Worm (Caenorhabditis elegans) whole organism, L1 larva: ENCODE measurements around the gene fbxa-15.

Experiments
- C04F5.9 ChIP-seq: sonication (generic microtip); optimal IDR thresholded peaks from 2 replicates; lab custom pipeline; 2016; ENCODE audit warnings: missing genetic modification characterization, missing compliant biosample characterization
- ceh-90 ChIP-seq: sonication (generic microtip); optimal IDR thresholded peaks from 2 replicates; lab custom pipeline; 2016; ENCODE audit warnings: missing genetic modification characterization, missing compliant biosample characterization
- efl-1 ChIP-seq, 4 experiments: fragments of 150-350 bp; optimal IDR thresholded peaks in 3 of 4; peaks in 1 of 4; 1 replicate in 1 of 4; 2 replicates in 3 of 4; lab custom pipeline; 2014; ENCODE audit warnings: missing biosample characterization in 2 of 4, missing genetic modification characterization in 2 of 4, missing genetic modification reagents in 2 of 4
- egl-27 ChIP-seq, 2 experiments: fragments of 150-350 bp in 1 of 2; sonication (generic microtip); optimal IDR thresholded peaks; 3 replicates each; lab custom pipeline; 2017 to 2018; ENCODE audit warnings: missing biosample characterization in 2 of 2, missing genetic modification characterization in 2 of 2, missing genetic modification reagents in 2 of 2
- fkh-10 ChIP-seq: sonication (generic microtip); optimal IDR thresholded peaks from 2 replicates; lab custom pipeline; 2017; ENCODE audit warnings: missing biosample characterization, missing genetic modification reagents, missing genetic modification characterization
- fkh-8 ChIP-seq: sonication (generic microtip); optimal IDR thresholded peaks from 2 replicates; lab custom pipeline; 2016; ENCODE audit warnings: mild to moderate bottlenecking, missing genetic modification characterization, missing compliant biosample characterization
- lin-35 ChIP-seq, 2 experiments: fragments of 150-350 bp; optimal IDR thresholded peaks; 2 replicates each; lab custom pipeline; 2014; ENCODE audit warnings: missing biosample characterization in 2 of 2, missing genetic modification characterization in 2 of 2, missing genetic modification reagents in 2 of 2
- nhr-28 ChIP-seq: fragments of 150-350 bp; optimal IDR thresholded peaks from 2 replicates; lab custom pipeline; 2014; ENCODE audit warnings: missing biosample characterization, missing genetic modification characterization
- nhr-90 ChIP-seq: sonication (generic microtip); optimal IDR thresholded peaks from 2 replicates; lab custom pipeline; 2016; ENCODE audit warnings: mild to moderate bottlenecking, missing genetic modification characterization, missing compliant biosample characterization; ENCODE audit not compliant: poor library complexity
- rnt-1 ChIP-seq: sonication (generic microtip); optimal IDR thresholded peaks from 2 replicates; lab custom pipeline; 2016; ENCODE audit warnings: mild to moderate bottlenecking, missing genetic modification characterization, moderate library complexity, missing compliant biosample characterization
- unc-62 ChIP-seq: fragments of 150-350 bp; optimal IDR thresholded peaks from 2 replicates; lab custom pipeline; 2014; ENCODE audit warnings: missing biosample characterization, missing genetic modification reagents, missing genetic modification characterization
- unc-86 ChIP-seq: sonication (generic microtip); optimal IDR thresholded peaks from 2 replicates; lab custom pipeline; 2016; ENCODE audit warnings: missing genetic modification characterization, missing compliant biosample characterization
- vab-15 ChIP-seq: sonication (generic microtip); optimal IDR thresholded peaks from 2 replicates; lab custom pipeline; 2017; ENCODE audit warnings: missing genotype, mild to moderate bottlenecking, missing genetic modification characterization, missing compliant biosample characterization
- ztf-11 ChIP-seq, 2 experiments: sonication (generic microtip); optimal IDR thresholded peaks; 2 replicates each; lab custom pipeline; 2016 to 2017; ENCODE audit warnings: missing genetic modification characterization in 2 of 2, missing biosample characterization in 1 of 2, missing compliant biosample characterization in 1 of 2

- TF ChIP-seq unc-62 (GFP tag; lab: Kevin White, UChicago) (no peak), unc-86 (tag; lab: Kevin White, UChicago) (no peak), nhr-28 (no peak), efl-1 (optimal IDR thresholded peaks at IDR 0.05; lab: Kevin White, UChicago) (no peak), efl-1 (GFP tag; optimal IDR thresholded peaks at IDR 0.05 in 1 of 2; lab: Kevin White, UChicago) (no peak), vab-15 (tag; lab: Kevin White, UChicago) (no peak), ztf-11 (tag; optimal IDR thresholded peaks at IDR 0.05; lab: Kevin White, UChicago) (no peak), nhr-90 (no peak), ceh-90 (tag; lab: Kevin White, UChicago) (no peak), fkh-8 (no peak), C04F5.9 (tag; lab: Kevin White, UChicago) (no peak), egl-27 (tag; optimal IDR thresholded peaks at IDR 0.05; lab: Kevin White, UChicago) (no peak), fkh-10 (GFP tag; lab: Kevin White, UChicago) (no peak), rnt-1 (tag; lab: Kevin White, UChicago) (no peak), lin-35 (GFP tag; optimal IDR thresholded peaks at IDR 0.05; lab: Kevin White, UChicago) (no peak)
Measured at ce11 chrIII:1289139-1289538, 32.3 kb downstream of the fbxa-15 start.
